Worm (Caenorhabditis elegans) whole organism, young adult: ENCODE measurements around the gene mdt-19.

Experiments
- him-1 ChIP-seq: sonication (generic microtip); optimal IDR thresholded peaks from 2 replicates; lab custom pipeline; 2016; ENCODE audit warnings: missing genotype, missing genetic modification reagents, missing genetic modification characterization, missing compliant biosample characterization
- unc-62 ChIP-seq: fragments of 150-350 bp; optimal IDR thresholded peaks from 2 replicates; lab custom pipeline; 2014; ENCODE audit warnings: missing biosample characterization, missing genetic modification reagents, missing genetic modification characterization

DNA sequence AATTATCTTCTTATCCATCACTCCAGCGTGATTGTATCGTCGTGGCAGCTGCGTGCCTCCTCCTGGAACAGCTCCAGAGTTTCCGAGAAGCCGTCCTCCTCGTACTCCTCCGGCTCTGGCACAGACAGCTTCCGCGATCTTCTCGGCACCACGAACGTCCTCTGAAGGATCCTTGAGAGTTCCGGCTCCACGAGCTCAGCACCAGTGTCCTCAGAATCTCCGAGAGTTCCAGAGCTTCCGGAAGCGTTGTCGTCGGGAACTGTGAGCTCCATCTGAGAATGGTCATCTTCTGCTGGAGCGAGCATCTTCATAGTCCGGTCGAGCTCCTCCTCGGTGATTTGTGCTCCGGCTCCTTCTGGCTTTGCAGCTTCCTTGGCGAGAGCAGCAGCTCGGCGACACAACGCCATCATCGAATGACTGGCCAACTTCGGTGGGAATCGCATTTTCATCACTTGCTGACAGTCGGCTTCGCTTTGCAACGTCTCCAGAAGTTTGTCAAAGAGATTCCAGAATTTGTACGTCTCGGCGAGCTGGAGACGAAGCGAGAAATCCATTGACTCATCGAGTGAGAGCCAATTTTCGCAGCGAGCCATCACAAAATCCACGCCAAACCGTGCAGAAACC, 34.7 kb upstream of the mdt-19 start:
- TF ChIP-seq him-1 (no peak), unc-62 (GFP tag; lab: Kevin White, UChicago) (no peak)
